Fruit fly (Drosophila melanogaster) whole organism, prepupa: ENCODE measurements around the gene CG15260.

Source experiments
- Blimp-1 ChIP-seq: fragments of 200-800 bp; sonication (Bioruptor generic); optimal IDR thresholded peaks from 3 replicates; lab custom pipeline; 2017; ENCODE audit warnings: missing biosample characterization, missing genetic modification characterization, mild to moderate bottlenecking, moderate library complexity, missing genetic modification reagents
- CG10669 ChIP-seq: fragments of 200-800 bp; sonication (Bioruptor generic); optimal IDR thresholded peaks from 3 replicates; lab custom pipeline; 2018; ENCODE audit warnings: missing biosample characterization, mild to moderate bottlenecking, missing genetic modification characterization, moderate library complexity
- CG11294 ChIP-seq: fragments of 200-800 bp; sonication (Bioruptor generic); IDR thresholded peaks from 2 replicates; pipeline ENCODE4 v1.3.6; 2022; ENCODE audit warnings: missing biosample characterization, missing genetic modification characterization
- CG11902 ChIP-seq: fragments of 200-800 bp; sonication (Bioruptor generic); optimal IDR thresholded peaks from 3 replicates; lab custom pipeline; 2016; ENCODE audit warnings: missing biosample characterization, missing genetic modification characterization
- CG3032 ChIP-seq: fragments of 200-800 bp; optimal IDR thresholded peaks from 2 replicates; lab custom pipeline; 2019; ENCODE audit warnings: missing biosample characterization, mild to moderate bottlenecking, missing genetic modification characterization, moderate library complexity
- CG34406 ChIP-seq: fragments of 200-800 bp; sonication (Bioruptor generic); optimal IDR thresholded peaks from 3 replicates; lab custom pipeline; 2016; ENCODE audit warnings: missing biosample characterization, missing genetic modification characterization
- CG3919 ChIP-seq: fragments of 200-800 bp; sonication (Bioruptor generic); optimal IDR thresholded peaks from 3 replicates; lab custom pipeline; 2016; ENCODE audit warnings: missing biosample characterization, missing genetic modification characterization
- CG6163 ChIP-seq: fragments of 200-800 bp; sonication (Bioruptor generic); IDR thresholded peaks from 3 replicates; pipeline ENCODE4 v1.3.6; 2022; ENCODE audit warnings: missing biosample characterization, missing genetic modification characterization
- CG6792 ChIP-seq: fragments of 200-800 bp; sonication (Bioruptor generic); optimal IDR thresholded peaks from 3 replicates; lab custom pipeline; 2016; ENCODE audit warnings: missing biosample characterization, missing genetic modification characterization
- CG7368 ChIP-seq: fragments of 200-800 bp; sonication (Bioruptor generic); optimal IDR thresholded peaks from 3 replicates; lab custom pipeline; 2016; ENCODE audit warnings: missing biosample characterization, missing genetic modification characterization
- CG8119 ChIP-seq: fragments of 200-800 bp; sonication (Bioruptor generic); IDR thresholded peaks from 3 replicates; pipeline ENCODE4 v1.3.6; 2022; ENCODE audit warnings: missing biosample characterization, missing genetic modification characterization
- CG9139 ChIP-seq: fragments of 200-800 bp; sonication (Bioruptor generic); optimal IDR thresholded peaks from 3 replicates; lab custom pipeline; 2017; ENCODE audit warnings: missing biosample characterization, mild to moderate bottlenecking, missing genetic modification characterization
- Eip75B ChIP-seq: fragments of 200-800 bp; sonication (Bioruptor generic); optimal IDR thresholded peaks from 3 replicates; lab custom pipeline; 2016; ENCODE audit warnings: missing biosample characterization, missing genetic modification characterization
- Ets96B ChIP-seq: fragments of 200-800 bp; optimal IDR thresholded peaks from 2 replicates; lab custom pipeline; 2019; ENCODE audit warnings: missing biosample characterization, mild to moderate bottlenecking, missing genetic modification characterization, moderate library complexity
- Gug ChIP-seq: fragments of 200-800 bp; sonication (Bioruptor generic); IDR thresholded peaks from 2 replicates; pipeline ENCODE4 v1.3.6; 2022; ENCODE audit warnings: missing biosample characterization, missing genetic modification characterization
- Hr38 ChIP-seq: sonication (Bioruptor generic); optimal IDR thresholded peaks from 2 replicates; lab custom pipeline; 2016; ENCODE audit warnings: missing biosample characterization, missing genetic modification characterization
- Hr39 ChIP-seq: fragments of 200-800 bp; sonication (Bioruptor generic); optimal IDR thresholded peaks from 2 replicates; lab custom pipeline; 2016; ENCODE audit warnings: missing biosample characterization, missing genetic modification characterization
- Met ChIP-seq: fragments of 200-800 bp; sonication (Bioruptor generic); optimal IDR thresholded peaks from 3 replicates; lab custom pipeline; 2016; ENCODE audit warnings: missing biosample characterization, missing genetic modification characterization
- Smox ChIP-seq: fragments of 200-800 bp; sonication (Bioruptor generic); optimal IDR thresholded peaks from 3 replicates; lab custom pipeline; 2016; ENCODE audit warnings: missing biosample characterization, missing genetic modification characterization
- Sox102F ChIP-seq: fragments of 200-800 bp; sonication (Bioruptor generic); optimal IDR thresholded peaks from 2 replicates; lab custom pipeline; 2016; ENCODE audit warnings: missing biosample characterization, mild to moderate bottlenecking, missing genetic modification characterization
- Sox14 ChIP-seq: fragments of 200-800 bp; sonication (Bioruptor generic); optimal IDR thresholded peaks from 3 replicates; lab custom pipeline; 2016; ENCODE audit warnings: missing biosample characterization, missing genetic modification characterization
- Sox15 ChIP-seq: fragments of 200-800 bp; sonication (Bioruptor generic); optimal IDR thresholded peaks from 3 replicates; lab custom pipeline; 2016; ENCODE audit warnings: missing biosample characterization, missing genetic modification characterization
- achi ChIP-seq: fragments of 200-800 bp; sonication (Bioruptor generic); optimal IDR thresholded peaks from 3 replicates; lab custom pipeline; 2016; ENCODE audit warnings: missing biosample characterization, missing genetic modification characterization
- dac ChIP-seq: fragments of 200-800 bp; sonication (Bioruptor generic); optimal IDR thresholded peaks from 2 replicates; lab custom pipeline; 2017; ENCODE audit warnings: missing biosample characterization, mild to moderate bottlenecking, missing genetic modification characterization
- fd59A ChIP-seq: fragments of 200-800 bp; sonication (Bioruptor generic); optimal IDR thresholded peaks from 2 replicates; lab custom pipeline; 2017; ENCODE audit warnings: missing biosample characterization, mild to moderate bottlenecking, missing genetic modification characterization, missing genetic modification reagents
- fd85E ChIP-seq: fragments of 200-800 bp; sonication (Bioruptor generic); optimal IDR thresholded peaks from 3 replicates; lab custom pipeline; 2016; ENCODE audit warnings: missing biosample characterization, missing genetic modification characterization
- fkh ChIP-seq: fragments of 200-800 bp; sonication (Bioruptor generic); optimal IDR thresholded peaks from 3 replicates; lab custom pipeline; 2017; ENCODE audit warnings: missing biosample characterization, mild to moderate bottlenecking, missing genetic modification characterization, moderate library complexity
- lz ChIP-seq: fragments of 200-800 bp; sonication (Bioruptor generic); optimal IDR thresholded peaks from 3 replicates; lab custom pipeline; 2016; ENCODE audit warnings: missing biosample characterization, missing genetic modification characterization
- net ChIP-seq: fragments of 200-800 bp; sonication (Bioruptor generic); optimal IDR thresholded peaks from 3 replicates; lab custom pipeline; 2016; ENCODE audit warnings: missing biosample characterization, missing genetic modification characterization
- salr ChIP-seq, 2 experiments: fragments of 200-800 bp; sonication (Bioruptor generic); optimal IDR thresholded peaks; 3 replicates each; lab custom pipeline; 2016 to 2018; ENCODE audit warnings: missing biosample characterization in 2 of 2, missing genetic modification characterization in 2 of 2, mild to moderate bottlenecking in 1 of 2
- ss ChIP-seq, 2 experiments: fragments of 200-800 bp; sonication (Bioruptor generic); optimal IDR thresholded peaks; 2 replicates in 1 of 2; 3 replicates in 1 of 2; lab custom pipeline; 2017 to 2018; ENCODE audit warnings: mild to moderate bottlenecking in 2 of 2, missing biosample characterization in 2 of 2, missing genetic modification characterization in 2 of 2, moderate library complexity in 1 of 2
- svp ChIP-seq: fragments of 200-800 bp; sonication (Bioruptor generic); peaks from one replicate; lab custom pipeline; 2016; ENCODE audit warnings: missing biosample characterization, missing genetic modification characterization
- topi ChIP-seq: fragments of 200-800 bp; sonication (Bioruptor generic); optimal IDR thresholded peaks from 3 replicates; lab custom pipeline; 2016; ENCODE audit warnings: missing biosample characterization, missing genetic modification characterization
- vri ChIP-seq: fragments of 200-800 bp; sonication (Bioruptor generic); optimal IDR thresholded peaks from 3 replicates; lab custom pipeline; 2016; ENCODE audit warnings: missing biosample characterization, mild to moderate bottlenecking, missing genetic modification characterization

The CG15260 gene

DNA sequence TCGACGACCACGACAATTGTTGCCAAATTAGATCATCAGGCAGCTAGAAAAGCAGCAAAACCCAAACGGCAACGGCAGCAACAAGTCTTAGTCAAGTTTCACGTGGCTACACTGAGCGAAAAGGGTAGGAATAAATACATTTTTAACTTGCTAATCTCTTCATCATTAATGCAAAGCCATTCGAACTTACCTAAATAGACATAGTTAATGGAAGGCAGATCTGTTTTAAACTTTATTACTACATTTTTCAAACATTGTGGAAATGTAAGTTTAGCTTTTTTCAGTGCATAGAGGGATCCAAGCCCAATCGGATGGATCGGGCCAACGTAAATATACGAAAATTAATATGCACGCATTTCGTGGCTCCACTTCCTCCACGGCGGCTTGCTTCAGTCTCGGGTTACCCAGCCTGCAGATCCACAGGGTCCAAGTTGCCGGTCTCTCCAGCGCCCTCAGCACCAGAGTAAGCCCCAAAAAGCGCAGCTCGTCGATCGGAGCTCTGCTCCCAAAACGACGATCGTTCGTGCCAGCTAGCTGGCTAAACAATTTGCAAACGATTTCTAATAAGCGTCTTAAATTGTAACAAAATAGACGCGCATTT is 45.3 kb upstream of the CG15260 start (continued):
- TF ChIP-seq salr (GFP tag; optimal IDR thresholded peaks at IDR 0.05; lab: Kevin White, UChicago) (peak in 1 of 2 experiments; percentile 2), fd85E (GFP tag; lab: Kevin White, UChicago) (no peak), CG9139 (no peak), Sox102F (GFP tag; lab: Kevin White, UChicago) (no peak), achi (GFP tag; lab: Kevin White, UChicago) (peak; percentile 31), Ets96B (tag; lab: Kevin White, UChicago) (peak; percentile 31), CG3032 (tag; lab: Kevin White, UChicago) (peak; percentile 32), vri (GFP tag; lab: Kevin White, UChicago) (no peak), Smox (GFP tag; lab: Kevin White, UChicago) (no peak), CG10669 (GFP tag; lab: Kevin White, UChicago) (peak; percentile 15), lz (GFP tag; lab: Kevin White, UChicago) (peak; percentile 12), Sox14 (GFP tag; lab: Kevin White, UChicago) (peak; percentile 22), Hr38 (GFP tag; lab: Kevin White, UChicago) (no peak), CG7368 (GFP tag; lab: Kevin White, UChicago) (no peak), CG34406 (GFP tag; lab: Kevin White, UChicago) (peak; percentile 30)

- TF ChIP-seq CG3919 (peak; percentile 23), Ets96B (tag; lab: Kevin White, UChicago) (peak; percentile 7), ss (GFP tag; optimal IDR thresholded peaks at IDR 0.05; lab: Kevin White, UChicago) (peak; percentile 35 to 41), CG6163 (GFP tag; lab: Robert Waterston, UW) (0 out of 3 replicates have a peak, but pooled peaks have one; percentile 29), svp (GFP tag; lab: Kevin White, UChicago) (peak; percentile 42), CG8119 (peak; percentile 26; the same call in 1 of the 3 replicates), Eip75B (GFP tag; lab: Kevin White, UChicago) (no peak), CG7368 (GFP tag; lab: Kevin White, UChicago) (no peak), fkh (GFP tag; lab: Kevin White, UChicago) (peak; percentile 72)
Observed at dm6 chr2L:15333602-15334080, 41.6 kb upstream of the CG15260 start, which contains the start of gene esg. Gene esg (plus strand): TSS chr2L:15333866.

DNA sequence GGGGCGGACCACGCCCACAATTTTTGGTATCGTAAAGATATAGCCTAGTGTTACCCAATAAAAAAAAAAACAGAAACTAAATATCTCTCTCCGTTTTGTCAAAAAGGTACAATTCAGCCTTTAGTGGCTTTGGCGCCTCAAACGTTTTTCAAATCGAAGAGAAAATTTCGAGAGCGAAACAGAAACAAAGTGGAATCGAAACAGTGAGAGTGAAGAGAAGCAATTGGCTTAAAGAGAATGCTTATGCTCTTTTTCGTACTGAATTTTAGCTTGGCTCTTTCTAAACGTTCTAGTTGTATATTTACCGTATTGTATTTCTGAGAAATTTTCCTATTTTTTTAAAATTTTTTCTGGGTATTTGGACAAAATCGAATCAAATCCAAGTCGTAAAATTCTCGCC is 40.5 kb upstream of the CG15260 start:
- TF ChIP-seq CG11902 (GFP tag; lab: Kevin White, UChicago) (no peak), fkh (GFP tag; lab: Kevin White, UChicago) (no peak), CG7368 (GFP tag; lab: Kevin White, UChicago) (no peak), Smox (GFP tag; lab: Kevin White, UChicago) (no peak), CG6792 (GFP tag; lab: Kevin White, UChicago) (no peak), Gug (GFP tag; lab: Robert Waterston, UW) (no peak), Sox102F (GFP tag; lab: Kevin White, UChicago) (no peak), topi (GFP tag; lab: Kevin White, UChicago) (no peak), Hr38 (GFP tag; lab: Kevin White, UChicago) (no peak), CG34406 (GFP tag; lab: Kevin White, UChicago) (no peak), Hr39 (GFP tag; lab: Kevin White, UChicago) (no peak), vri (GFP tag; lab: Kevin White, UChicago) (no peak), Sox15 (no peak), dac (GFP tag; lab: Kevin White, UChicago) (no peak), net (GFP tag; lab: Kevin White, UChicago) (no peak), Blimp-1 (GFP tag; lab: Kevin White, UChicago) (no peak), fd59A (no peak), CG11294 (GFP tag; lab: Robert Waterston, UW) (no peak), CG6163 (GFP tag; lab: Robert Waterston, UW) (no peak), CG10669 (GFP tag; lab: Kevin White, UChicago) (no peak)

DNA sequence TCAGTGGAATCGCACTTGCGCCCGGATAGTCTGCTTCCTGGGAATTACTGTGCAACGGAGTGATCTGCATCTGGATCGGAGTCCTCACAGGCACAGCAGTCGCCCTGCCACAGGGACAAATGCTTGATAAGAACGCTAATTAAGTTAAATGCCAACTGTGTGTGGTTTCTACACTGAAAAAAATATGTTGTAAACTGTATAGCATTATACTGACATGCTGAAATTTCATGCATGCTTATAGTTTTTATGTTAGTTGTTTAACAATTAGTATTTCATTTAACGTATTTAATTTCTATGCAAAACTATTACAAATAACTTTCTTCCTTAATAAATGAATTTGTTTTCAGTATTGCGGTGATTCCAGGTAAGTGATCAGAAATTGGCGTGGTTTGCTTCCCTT is 39.3 kb upstream of the CG15260 start:
- TF ChIP-seq dac (GFP tag; lab: Kevin White, UChicago) (no peak), svp (GFP tag; lab: Kevin White, UChicago) (peak; percentile 26), Met (GFP tag; lab: Kevin White, UChicago) (no peak)
